Fruit fly (Drosophila melanogaster) whole organism, prepupa: ENCODE data around the gene CG14711.

Experiments used
- Blimp-1 ChIP-seq: fragments of 200-800 bp; sonication (Bioruptor generic); optimal IDR thresholded peaks from 3 replicates; lab custom pipeline; 2017; ENCODE audit warnings: missing biosample characterization, missing genetic modification characterization, mild to moderate bottlenecking, moderate library complexity, missing genetic modification reagents
- CG10631 ChIP-seq: fragments of 200-800 bp; sonication (Bioruptor generic); optimal IDR thresholded peaks from 2 replicates; lab custom pipeline; 2016; ENCODE audit warnings: missing biosample characterization, missing genetic modification characterization
- CG11294 ChIP-seq: fragments of 200-800 bp; sonication (Bioruptor generic); IDR thresholded peaks from 2 replicates; pipeline ENCODE4 v1.3.6; 2022; ENCODE audit warnings: missing biosample characterization, missing genetic modification characterization
- CG11762 ChIP-seq: fragments of 200-800 bp; sonication (Bioruptor generic); optimal IDR thresholded peaks from 3 replicates; lab custom pipeline; 2016; ENCODE audit warnings: missing biosample characterization, missing genetic modification characterization; ENCODE audit not compliant: insufficient read depth
- CG15336 ChIP-seq: fragments of 200-800 bp; sonication (Bioruptor generic); IDR thresholded peaks from 2 replicates; pipeline ENCODE4 v1.3.6; 2022; ENCODE audit warnings: missing biosample characterization, missing genetic modification characterization
- CG1621 ChIP-seq: fragments of 200-800 bp; sonication (Bioruptor generic); optimal IDR thresholded peaks from 3 replicates; lab custom pipeline; 2018; ENCODE audit warnings: missing biosample characterization, mild to moderate bottlenecking, missing genetic modification characterization
- CG16779 ChIP-seq: fragments of 200-800 bp; sonication (Bioruptor generic); optimal IDR thresholded peaks from 3 replicates; lab custom pipeline; 2017; ENCODE audit warnings: missing biosample characterization, mild to moderate bottlenecking, missing genetic modification characterization
- CG31627 ChIP-seq: fragments of 200-800 bp; sonication (Bioruptor generic); optimal IDR thresholded peaks from 3 replicates; lab custom pipeline; 2016; ENCODE audit warnings: missing biosample characterization, missing genetic modification characterization
- CG32006 ChIP-seq: fragments of 200-800 bp; sonication (Bioruptor generic); optimal IDR thresholded peaks from 3 replicates; lab custom pipeline; 2017; ENCODE audit warnings: missing biosample characterization, mild to moderate bottlenecking, missing genetic modification characterization
- CG34406 ChIP-seq: fragments of 200-800 bp; sonication (Bioruptor generic); optimal IDR thresholded peaks from 3 replicates; lab custom pipeline; 2016; ENCODE audit warnings: missing biosample characterization, missing genetic modification characterization
- CG3919 ChIP-seq: fragments of 200-800 bp; sonication (Bioruptor generic); optimal IDR thresholded peaks from 3 replicates; lab custom pipeline; 2016; ENCODE audit warnings: missing biosample characterization, missing genetic modification characterization
- CG4318 ChIP-seq: fragments of 200-800 bp; sonication (Bioruptor generic); optimal IDR thresholded peaks from 3 replicates; lab custom pipeline; 2017; ENCODE audit warnings: missing biosample characterization, mild to moderate bottlenecking, missing genetic modification characterization
- CG6276 ChIP-seq: fragments of 200-800 bp; sonication (Bioruptor generic); optimal IDR thresholded peaks from 2 replicates; lab custom pipeline; 2017; ENCODE audit warnings: missing biosample characterization, mild to moderate bottlenecking, missing genetic modification characterization
- CG6792 ChIP-seq: fragments of 200-800 bp; sonication (Bioruptor generic); optimal IDR thresholded peaks from 3 replicates; lab custom pipeline; 2016; ENCODE audit warnings: missing biosample characterization, missing genetic modification characterization
- CG6854 ChIP-seq: fragments of 200-800 bp; sonication (Bioruptor generic); optimal IDR thresholded peaks from 2 replicates; lab custom pipeline; 2017; ENCODE audit warnings: missing biosample characterization, mild to moderate bottlenecking, missing genetic modification characterization
- CG7368 ChIP-seq: fragments of 200-800 bp; sonication (Bioruptor generic); optimal IDR thresholded peaks from 3 replicates; lab custom pipeline; 2016; ENCODE audit warnings: missing biosample characterization, missing genetic modification characterization
- CG8119 ChIP-seq: fragments of 200-800 bp; sonication (Bioruptor generic); IDR thresholded peaks from 3 replicates; pipeline ENCODE4 v1.3.6; 2022; ENCODE audit warnings: missing biosample characterization, missing genetic modification characterization
- CG8632 ChIP-seq: fragments of 200-800 bp; sonication (Bioruptor generic); optimal IDR thresholded peaks from 3 replicates; lab custom pipeline; 2016; ENCODE audit warnings: missing biosample characterization, missing genetic modification characterization
- CG9139 ChIP-seq: fragments of 200-800 bp; sonication (Bioruptor generic); optimal IDR thresholded peaks from 3 replicates; lab custom pipeline; 2017; ENCODE audit warnings: missing biosample characterization, mild to moderate bottlenecking, missing genetic modification characterization
- Eip93F ChIP-seq: fragments of 200-800 bp; sonication (Bioruptor generic); optimal IDR thresholded peaks from 2 replicates; lab custom pipeline; 2016; ENCODE audit warnings: missing biosample characterization, mild to moderate bottlenecking, missing genetic modification characterization
- Ets21C ChIP-seq: fragments of 200-800 bp; sonication (Bioruptor generic); optimal IDR thresholded peaks from 3 replicates; lab custom pipeline; 2016; ENCODE audit warnings: missing biosample characterization, missing genetic modification characterization
- Ets96B ChIP-seq: fragments of 200-800 bp; optimal IDR thresholded peaks from 2 replicates; lab custom pipeline; 2019; ENCODE audit warnings: missing biosample characterization, mild to moderate bottlenecking, missing genetic modification characterization, moderate library complexity
- Gug ChIP-seq: fragments of 200-800 bp; sonication (Bioruptor generic); IDR thresholded peaks from 2 replicates; pipeline ENCODE4 v1.3.6; 2022; ENCODE audit warnings: missing biosample characterization, missing genetic modification characterization
- Hr38 ChIP-seq: sonication (Bioruptor generic); optimal IDR thresholded peaks from 2 replicates; lab custom pipeline; 2016; ENCODE audit warnings: missing biosample characterization, missing genetic modification characterization
- Hr4 ChIP-seq: fragments of 200-800 bp; sonication (Bioruptor generic); optimal IDR thresholded peaks from 3 replicates; lab custom pipeline; 2016; ENCODE audit warnings: missing biosample characterization, missing genetic modification characterization
- Lpt ChIP-seq: fragments of 200-800 bp; sonication (Bioruptor generic); optimal IDR thresholded peaks from 3 replicates; lab custom pipeline; 2016; ENCODE audit warnings: missing biosample characterization, missing genetic modification characterization
- Met ChIP-seq: fragments of 200-800 bp; sonication (Bioruptor generic); optimal IDR thresholded peaks from 3 replicates; lab custom pipeline; 2016; ENCODE audit warnings: missing biosample characterization, missing genetic modification characterization
- OdsH ChIP-seq: fragments of 200-800 bp; sonication (Bioruptor generic); optimal IDR thresholded peaks from 3 replicates; lab custom pipeline; 2016; ENCODE audit warnings: missing biosample characterization, missing genetic modification characterization
- Smox ChIP-seq: fragments of 200-800 bp; sonication (Bioruptor generic); optimal IDR thresholded peaks from 3 replicates; lab custom pipeline; 2016; ENCODE audit warnings: missing biosample characterization, missing genetic modification characterization
- Sox102F ChIP-seq: fragments of 200-800 bp; sonication (Bioruptor generic); optimal IDR thresholded peaks from 2 replicates; lab custom pipeline; 2016; ENCODE audit warnings: missing biosample characterization, mild to moderate bottlenecking, missing genetic modification characterization
- Sox14 ChIP-seq: fragments of 200-800 bp; sonication (Bioruptor generic); optimal IDR thresholded peaks from 3 replicates; lab custom pipeline; 2016; ENCODE audit warnings: missing biosample characterization, missing genetic modification characterization
- Sox15 ChIP-seq: fragments of 200-800 bp; sonication (Bioruptor generic); optimal IDR thresholded peaks from 3 replicates; lab custom pipeline; 2016; ENCODE audit warnings: missing biosample characterization, missing genetic modification characterization
- achi ChIP-seq: fragments of 200-800 bp; sonication (Bioruptor generic); optimal IDR thresholded peaks from 3 replicates; lab custom pipeline; 2016; ENCODE audit warnings: missing biosample characterization, missing genetic modification characterization
- acj6 ChIP-seq: fragments of 200-800 bp; sonication (Bioruptor generic); optimal IDR thresholded peaks from 3 replicates; lab custom pipeline; 2016; ENCODE audit warnings: missing biosample characterization, missing genetic modification characterization
- cyc ChIP-seq: fragments of 200-800 bp; sonication (Bioruptor generic); optimal IDR thresholded peaks from 3 replicates; lab custom pipeline; 2016; ENCODE audit warnings: missing biosample characterization, missing genetic modification characterization
- dac ChIP-seq: fragments of 200-800 bp; sonication (Bioruptor generic); optimal IDR thresholded peaks from 2 replicates; lab custom pipeline; 2017; ENCODE audit warnings: missing biosample characterization, mild to moderate bottlenecking, missing genetic modification characterization
- eg ChIP-seq: fragments of 200-800 bp; sonication (Bioruptor generic); IDR thresholded peaks from 3 replicates; pipeline ENCODE4 v1.3.6; 2022; ENCODE audit warnings: missing biosample characterization, missing genetic modification characterization
- fd85E ChIP-seq: fragments of 200-800 bp; sonication (Bioruptor generic); optimal IDR thresholded peaks from 3 replicates; lab custom pipeline; 2016; ENCODE audit warnings: missing biosample characterization, missing genetic modification characterization
- lz ChIP-seq: fragments of 200-800 bp; sonication (Bioruptor generic); optimal IDR thresholded peaks from 3 replicates; lab custom pipeline; 2016; ENCODE audit warnings: missing biosample characterization, missing genetic modification characterization
- net ChIP-seq: fragments of 200-800 bp; sonication (Bioruptor generic); optimal IDR thresholded peaks from 3 replicates; lab custom pipeline; 2016; ENCODE audit warnings: missing biosample characterization, missing genetic modification characterization
- salr ChIP-seq, 2 experiments: fragments of 200-800 bp; sonication (Bioruptor generic); optimal IDR thresholded peaks; 3 replicates each; lab custom pipeline; 2016 to 2018; ENCODE audit warnings: missing biosample characterization in 2 of 2, missing genetic modification characterization in 2 of 2, mild to moderate bottlenecking in 1 of 2
- spab ChIP-seq: fragments of 200-800 bp; sonication (Bioruptor generic); optimal IDR thresholded peaks from 2 replicates; lab custom pipeline; 2017; ENCODE audit warnings: missing biosample characterization, mild to moderate bottlenecking, missing genetic modification characterization, missing genetic modification reagents
- svp ChIP-seq: fragments of 200-800 bp; sonication (Bioruptor generic); peaks from one replicate; lab custom pipeline; 2016; ENCODE audit warnings: missing biosample characterization, missing genetic modification characterization
- topi ChIP-seq: fragments of 200-800 bp; sonication (Bioruptor generic); optimal IDR thresholded peaks from 3 replicates; lab custom pipeline; 2016; ENCODE audit warnings: missing biosample characterization, missing genetic modification characterization
- vri ChIP-seq: fragments of 200-800 bp; sonication (Bioruptor generic); optimal IDR thresholded peaks from 3 replicates; lab custom pipeline; 2016; ENCODE audit warnings: missing biosample characterization, mild to moderate bottlenecking, missing genetic modification characterization

Gene CG14711

dm6 chr3R:11650105-11651039 is 27.2 kb downstream of the CG14711 start, which contains the start of the genes Csk and Elp1 (continued):
- TF ChIP-seq dac (GFP tag; lab: Kevin White, UChicago), result peak; percentile 3
- TF ChIP-seq Met (GFP tag; lab: Kevin White, UChicago), result peak; percentile 60
- peak; percentile 38 for TF ChIP-seq Eip93F (GFP tag; lab: Kevin White, UChicago)
- TF ChIP-seq acj6 (GFP tag; lab: Kevin White, UChicago), result peak; percentile 46
- peak; percentile 37; the same call in 1 of the 3 replicates for TF ChIP-seq eg (GFP tag; lab: Robert Waterston, UW)
- TF ChIP-seq Sox14 (GFP tag; lab: Kevin White, UChicago), result peak; percentile 41
- no peak for TF ChIP-seq Hr38
- no peak for TF ChIP-seq CG8632
- TF ChIP-seq CG7368 (GFP tag; lab: Kevin White, UChicago), result no peak
- TF ChIP-seq Hr4 (GFP tag; lab: Kevin White, UChicago), result peak; percentile 45
- peak; percentile 23 for TF ChIP-seq net (GFP tag; lab: Kevin White, UChicago)
- no peak for TF ChIP-seq CG4318 (GFP tag; lab: Kevin White, UChicago)
- TF ChIP-seq spab (GFP tag; lab: Kevin White, UChicago), result no peak
- no peak for TF ChIP-seq CG11294
- peak; percentile 48 for TF ChIP-seq CG10631 (GFP tag; lab: Kevin White, UChicago)
- no peak for TF ChIP-seq CG1621 (tag; lab: Kevin White, UChicago)
- TF ChIP-seq CG6854 (GFP tag; lab: Kevin White, UChicago), result no peak
- no peak for TF ChIP-seq fd85E
- TF ChIP-seq Lpt (GFP tag; lab: Kevin White, UChicago), result peak; percentile 2
- TF ChIP-seq CG6792, result peak; percentile 12
- TF ChIP-seq Ets21C (GFP tag; lab: Kevin White, UChicago), result peak; percentile 13
- peak; percentile 58 for TF ChIP-seq OdsH (GFP tag; lab: Kevin White, UChicago)
- TF ChIP-seq topi (GFP tag; lab: Kevin White, UChicago), result peak; percentile 39
- peak; percentile 56 for TF ChIP-seq CG3919 (GFP tag; lab: Kevin White, UChicago)
- TF ChIP-seq CG15336 (GFP tag; lab: Robert Waterston, UW), result no peak
- peak; percentile 10 for TF ChIP-seq vri
- peak; percentile 57 for TF ChIP-seq Sox102F (GFP tag; lab: Kevin White, UChicago)
- peak; percentile 57 for TF ChIP-seq achi
- peak; percentile 22 for TF ChIP-seq Sox15 (GFP tag; lab: Kevin White, UChicago)
- no peak for TF ChIP-seq Blimp-1 (GFP tag; lab: Kevin White, UChicago)
- peak; percentile 45 for TF ChIP-seq lz (GFP tag; lab: Kevin White, UChicago)
- TF ChIP-seq Smox, result peak; percentile 29
- no peak for TF ChIP-seq CG16779 (tag; lab: Kevin White, UChicago)
- TF ChIP-seq cyc (GFP tag; lab: Kevin White, UChicago), result peak; percentile 51
- TF ChIP-seq CG34406 (GFP tag; lab: Kevin White, UChicago), result no peak

dm6 chr3R:11655873-11656374 is 32.8 kb downstream of the CG14711 start, which contains the start of gene CG42327:
Gene CG42327 (plus strand): TSS chr3R:11656149.
- TF ChIP-seq CG8632 (peak; percentile 93), CG15336 (GFP tag; lab: Robert Waterston, UW) (peak; percentile 99), vri (peak; percentile 93), svp (GFP tag; lab: Kevin White, UChicago) (peak; percentile 96), CG6854 (GFP tag; lab: Kevin White, UChicago) (peak; percentile 82), CG9139 (GFP tag; lab: Kevin White, UChicago) (peak; percentile 78), CG7368 (GFP tag; lab: Kevin White, UChicago) (peak; percentile 95), Sox14 (GFP tag; lab: Kevin White, UChicago) (peak; percentile 94), eg (GFP tag; lab: Robert Waterston, UW) (peak; percentile 98), CG16779 (tag; lab: Kevin White, UChicago) (peak; percentile 92), CG11762 (GFP tag; lab: Kevin White, UChicago) (peak; percentile 94), CG4318 (GFP tag; lab: Kevin White, UChicago) (peak; percentile 97), acj6 (GFP tag; lab: Kevin White, UChicago) (peak; percentile 96), CG6276 (GFP tag; lab: Kevin White, UChicago) (peak; percentile 95), Sox15 (GFP tag; lab: Kevin White, UChicago) (peak; percentile 80), CG8119 (GFP tag; lab: Robert Waterston, UW) (peak; percentile 99), spab (GFP tag; lab: Kevin White, UChicago) (peak; percentile 90), CG31627 (GFP tag; lab: Kevin White, UChicago) (peak; percentile 90), Gug (GFP tag; lab: Robert Waterston, UW) (peak; percentile 92), CG34406 (GFP tag; lab: Kevin White, UChicago) (peak; percentile 96), net (GFP tag; lab: Kevin White, UChicago) (peak; percentile 98), Ets96B (peak; percentile 94), topi (GFP tag; lab: Kevin White, UChicago) (peak; percentile 93), CG32006 (GFP tag; lab: Kevin White, UChicago) (peak; percentile 98), salr (GFP tag; optimal IDR thresholded peaks at IDR 0.05; lab: Kevin White, UChicago) (peak; percentile 85 to 95), CG3919 (GFP tag; lab: Kevin White, UChicago) (peak; percentile 97), Ets21C (GFP tag; lab: Kevin White, UChicago) (peak; percentile 87)
